Fruit fly (Drosophila melanogaster) whole organism: ENCODE measurements around the gene CG14655.

Source experiments
- CG8478 ChIP-seq: fragments of >200 bp; optimal IDR thresholded peaks from 2 replicates; lab custom pipeline; 2018; ENCODE audit warnings: inconsistent platforms
- Dll ChIP-seq: fragments of >200 bp; optimal IDR thresholded peaks from 2 replicates; lab custom pipeline; 2017
- EcR ChIP-seq, 2 experiments: fragments of >200 bp; optimal IDR thresholded peaks; 2 replicates each; lab custom pipeline; 2017; ENCODE audit warnings: missing biosample characterization in 2 of 2, missing genetic modification characterization in 2 of 2, missing genetic modification reagents in 2 of 2
- pan ChIP-seq: fragments of >200 bp; optimal IDR thresholded peaks from 2 replicates; lab custom pipeline; 2017
- psq ChIP-seq: fragments of >200 bp; optimal IDR thresholded peaks from 2 replicates; lab custom pipeline; 2017
- usp ChIP-seq: fragments of >200 bp; optimal IDR thresholded peaks from 2 replicates; lab custom pipeline; 2017; ENCODE audit warnings: missing biosample characterization, missing genetic modification characterization, mixed read lengths

CG14655 gene

DNA sequence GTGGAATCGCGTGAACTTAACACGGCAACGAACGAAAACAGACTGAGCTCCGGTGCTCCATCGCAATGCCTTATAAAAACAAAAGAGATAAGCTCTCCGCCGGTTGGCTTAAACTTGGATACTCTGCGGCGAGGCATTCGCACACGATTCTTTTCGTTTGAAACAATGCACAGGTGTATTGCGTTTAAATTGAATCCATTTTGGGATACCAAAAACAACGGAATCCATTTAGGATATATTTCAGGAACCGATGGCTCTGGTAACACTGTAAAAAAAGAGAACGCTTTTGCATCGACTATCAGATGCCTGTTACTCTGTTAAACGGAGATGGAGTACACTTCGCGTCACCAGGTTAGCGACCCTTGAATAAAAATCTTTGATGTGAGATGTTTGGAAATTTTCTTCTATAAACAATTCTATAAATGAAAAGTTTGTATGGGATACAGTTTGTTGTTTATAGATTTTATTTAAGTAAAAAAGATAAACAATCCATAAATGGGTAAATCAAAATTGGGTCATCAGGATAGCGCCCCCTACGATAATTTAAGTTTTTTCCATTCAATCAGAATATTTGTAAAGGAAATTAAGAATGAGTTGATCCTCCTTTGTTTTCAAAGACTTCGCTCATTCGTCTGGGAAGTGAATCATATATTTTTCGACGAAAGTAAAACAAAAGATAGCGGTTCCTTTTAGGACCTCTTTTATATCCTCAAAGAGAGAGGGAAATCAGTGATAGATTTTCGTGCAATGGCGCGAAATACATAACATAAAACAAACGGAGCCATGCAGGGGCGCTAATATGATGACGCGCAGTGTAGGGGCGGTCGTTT, 48.1 kb downstream of the CG14655 start, which contains the start of gene Nep2:
Gene Nep2 (minus strand): TSS at position 51 of the 830 bp plus-strand sequence.
- TF ChIP-seq psq: no peak
- TF ChIP-seq pan: no peak
- no peak for TF ChIP-seq usp (GFP tag; lab: Kevin White, UChicago)
- TF ChIP-seq CG8478 (lab: Kevin White, UChicago): no peak
- TF ChIP-seq EcR (GFP tag; optimal IDR thresholded peaks at IDR 0.05; lab: Kevin White, UChicago): no peak
- TF ChIP-seq Dll (lab: Kevin White, UChicago): no peak

DNA sequence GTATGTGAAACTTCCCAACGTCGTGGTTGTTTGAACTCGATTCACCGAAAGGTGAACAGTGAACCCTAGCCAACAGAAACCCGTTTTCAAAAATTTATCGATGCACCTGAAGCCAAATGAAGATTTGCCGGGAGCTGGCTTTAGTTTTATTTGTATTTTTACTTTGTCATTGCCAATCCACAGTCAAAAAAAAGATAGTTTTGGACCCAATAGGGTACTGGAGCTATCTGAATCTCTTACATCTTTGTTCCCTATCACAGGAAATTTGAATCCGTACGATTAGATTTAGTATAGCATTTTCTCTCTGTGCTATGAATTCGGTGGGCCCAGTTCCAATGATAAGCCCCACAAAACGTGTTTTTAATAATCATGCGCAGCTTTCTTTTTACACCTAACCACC, 49.1 kb downstream of the CG14655 start:
- no peak for TF ChIP-seq psq
- no peak for TF ChIP-seq EcR (GFP tag; optimal IDR thresholded peaks at IDR 0.05; lab: Kevin White, UChicago)
- no peak for TF ChIP-seq pan
- no peak for TF ChIP-seq CG8478 (lab: Kevin White, UChicago)
- TF ChIP-seq usp (GFP tag; lab: Kevin White, UChicago): no peak
- no peak for TF ChIP-seq Dll (lab: Kevin White, UChicago)

DNA sequence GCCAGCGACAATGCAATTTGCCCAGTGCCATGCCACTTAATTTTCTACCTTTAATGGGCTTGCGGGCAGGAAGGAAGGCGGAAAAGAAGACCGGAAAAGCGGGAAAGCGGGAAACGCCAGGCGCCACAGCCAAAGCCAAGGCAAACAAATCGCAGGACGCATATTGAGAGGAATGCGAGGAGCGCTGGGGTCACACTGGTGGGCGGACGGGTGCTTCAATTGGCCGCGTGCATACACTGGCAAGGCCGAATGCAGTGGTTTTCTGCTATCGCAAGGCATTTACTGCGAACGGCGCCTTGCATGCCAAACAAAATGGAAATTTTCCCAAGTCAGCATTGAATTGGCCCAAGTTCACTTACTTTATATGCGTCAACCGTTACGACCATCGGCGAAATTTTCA, 51.7 kb downstream of the CG14655 start:
- TF ChIP-seq pan: no peak
- no peak for TF ChIP-seq usp (GFP tag; lab: Kevin White, UChicago)
- TF ChIP-seq EcR (GFP tag; optimal IDR thresholded peaks at IDR 0.05; lab: Kevin White, UChicago): no peak
- TF ChIP-seq Dll (lab: Kevin White, UChicago): no peak
